Fruit fly (Drosophila melanogaster) whole organism, embryonic: ENCODE results near the gene nAChRalpha3.

Experiments
- ATbp ChIP-seq: fragments of 200-800 bp; sonication (Bioruptor generic); optimal IDR thresholded peaks from 2 replicates; lab custom pipeline; 2017; ENCODE audit warnings: missing biosample characterization, mild to moderate bottlenecking, missing genetic modification characterization, missing genetic modification reagents
- Atf6 ChIP-seq: fragments of 200-800 bp; sonication (Bioruptor generic); IDR thresholded peaks from 2 replicates; pipeline ENCODE4 v1.3.6; 2022; ENCODE audit warnings: missing biosample characterization, missing genetic modification characterization
- Bdp1 ChIP-seq: fragments of 200-800 bp; sonication (Bioruptor generic); optimal IDR thresholded peaks from 3 replicates; lab custom pipeline; 2016; ENCODE audit warnings: missing biosample characterization, missing genetic modification characterization
- CG10543 ChIP-seq: fragments of 200-800 bp; sonication (Bioruptor generic); optimal IDR thresholded peaks from 3 replicates; lab custom pipeline; 2017; ENCODE audit warnings: missing biosample characterization, mild to moderate bottlenecking, missing genetic modification characterization, moderate library complexity
- CG12299 ChIP-seq: fragments of 200-800 bp; sonication (Bioruptor generic); optimal IDR thresholded peaks from 2 replicates; lab custom pipeline; 2018; ENCODE audit warnings: missing biosample characterization, mild to moderate bottlenecking, missing genetic modification characterization
- CG14667 ChIP-seq: fragments of 200-800 bp; sonication (Bioruptor generic); IDR thresholded peaks from 2 replicates; pipeline ENCODE4 v1.3.6; 2022; ENCODE audit warnings: missing biosample characterization, missing genetic modification characterization
- CG15479 ChIP-seq: fragments of 200-800 bp; sonication (Bioruptor generic); optimal IDR thresholded peaks from 3 replicates; lab custom pipeline; 2019; ENCODE audit warnings: missing biosample characterization, mild to moderate bottlenecking, missing genetic modification characterization, moderate library complexity
- CG17359 ChIP-seq: fragments of 200-800 bp; sonication (Bioruptor generic); optimal IDR thresholded peaks from 3 replicates; lab custom pipeline; 2018; ENCODE audit warnings: missing biosample characterization, mild to moderate bottlenecking, missing genetic modification characterization, moderate library complexity
- CG17802 ChIP-seq: fragments of 200-800 bp; sonication (Bioruptor generic); optimal IDR thresholded peaks from 2 replicates; lab custom pipeline; 2018; ENCODE audit warnings: missing biosample characterization, mild to moderate bottlenecking, missing genetic modification characterization, moderate library complexity
- CG17829 ChIP-seq: fragments of 200-800 bp; optimal IDR thresholded peaks from 2 replicates; lab custom pipeline; 2019; ENCODE audit warnings: missing biosample characterization, mild to moderate bottlenecking, missing genetic modification characterization, moderate library complexity
- CG18476 ChIP-seq: fragments of 200-800 bp; sonication (Bioruptor generic); optimal IDR thresholded peaks from 2 replicates; lab custom pipeline; 2016; ENCODE audit warnings: missing biosample characterization, mild to moderate bottlenecking, missing genetic modification characterization
- CG30020 ChIP-seq: fragments of 200-800 bp; optimal IDR thresholded peaks from 2 replicates; lab custom pipeline; 2019; ENCODE audit warnings: missing biosample characterization, mild to moderate bottlenecking, missing genetic modification characterization, moderate library complexity
- CG3163 ChIP-seq: fragments of 200-800 bp; sonication (Bioruptor generic); optimal IDR thresholded peaks from 3 replicates; lab custom pipeline; 2016; ENCODE audit warnings: missing biosample characterization, missing genetic modification characterization
- CG5245 ChIP-seq: fragments of 200-800 bp; sonication (Bioruptor generic); optimal IDR thresholded peaks from 3 replicates; lab custom pipeline; 2016; ENCODE audit warnings: missing biosample characterization, missing genetic modification characterization
- CG5953 ChIP-seq: fragments of 200-800 bp; sonication (Bioruptor generic); IDR thresholded peaks from 2 replicates; pipeline ENCODE4 v1.3.6; 2022; ENCODE audit warnings: missing biosample characterization, missing genetic modification characterization
- CG7839 ChIP-seq: fragments of 200-800 bp; sonication (Bioruptor generic); optimal IDR thresholded peaks from 3 replicates; lab custom pipeline; 2018; ENCODE audit warnings: missing biosample characterization, mild to moderate bottlenecking, missing genetic modification characterization, moderate library complexity
- CG9437 ChIP-seq: fragments of 200-800 bp; sonication (Bioruptor generic); optimal IDR thresholded peaks from 2 replicates; lab custom pipeline; 2018; ENCODE audit warnings: missing biosample characterization, mild to moderate bottlenecking, missing genetic modification characterization
- CG9727 ChIP-seq: fragments of 200-800 bp; sonication (Bioruptor generic); optimal IDR thresholded peaks from 3 replicates; lab custom pipeline; 2017; ENCODE audit warnings: missing biosample characterization, mild to moderate bottlenecking, missing genetic modification characterization
- D19A ChIP-seq: fragments of 200-800 bp; optimal IDR thresholded peaks from 3 replicates; lab custom pipeline; 2019; ENCODE audit warnings: missing biosample characterization, mild to moderate bottlenecking, missing genetic modification characterization, moderate library complexity
- Deaf1 ChIP-seq: fragments of 200-800 bp; optimal IDR thresholded peaks from 3 replicates; lab custom pipeline; 2019; ENCODE audit warnings: missing biosample characterization, mild to moderate bottlenecking, missing genetic modification characterization, moderate library complexity
- HLH3B ChIP-seq: fragments of 200-800 bp; sonication (Bioruptor generic); IDR thresholded peaks from 2 replicates; pipeline ENCODE4 v1.3.6; 2022; ENCODE audit warnings: missing biosample characterization, missing genetic modification characterization
- HLHmδ ChIP-seq: fragments of 200-800 bp; sonication (Bioruptor generic); optimal IDR thresholded peaks from 2 replicates; lab custom pipeline; 2018; ENCODE audit warnings: missing biosample characterization, mild to moderate bottlenecking, missing genetic modification characterization, moderate library complexity
- Hey ChIP-seq: fragments of 200-800 bp; sonication (Bioruptor generic); optimal IDR thresholded peaks from 3 replicates; lab custom pipeline; 2018; ENCODE audit warnings: missing biosample characterization, mild to moderate bottlenecking, missing genetic modification characterization
- HmgZ ChIP-seq: fragments of 200-800 bp; sonication (Bioruptor generic); optimal IDR thresholded peaks from 2 replicates; lab custom pipeline; 2018; ENCODE audit warnings: missing biosample characterization, mild to moderate bottlenecking, missing genetic modification characterization
- Hr3 ChIP-seq: fragments of 200-800 bp; sonication (Bioruptor generic); optimal IDR thresholded peaks from 3 replicates; lab custom pipeline; 2016; ENCODE audit warnings: missing biosample characterization, missing genetic modification characterization
- Hsf ChIP-seq: fragments of 200-800 bp; sonication (Bioruptor generic); optimal IDR thresholded peaks from 3 replicates; lab custom pipeline; 2016; ENCODE audit warnings: missing biosample characterization, missing genetic modification characterization
- Mad ChIP-seq: fragments of 200-800 bp; sonication (Bioruptor generic); optimal IDR thresholded peaks from 2 replicates; lab custom pipeline; 2016; ENCODE audit warnings: missing biosample characterization, missing genetic modification characterization
- Mrtf ChIP-seq: fragments of 200-800 bp; sonication (Bioruptor generic); IDR thresholded peaks from 3 replicates; pipeline ENCODE4 v1.3.6; 2022; ENCODE audit warnings: missing biosample characterization, missing genetic modification characterization
- Neu2 ChIP-seq: fragments of 200-800 bp; sonication (Bioruptor generic); optimal IDR thresholded peaks from 3 replicates; lab custom pipeline; 2016; ENCODE audit warnings: missing biosample characterization, missing genetic modification characterization, borderline replicate concordance
- Opbp ChIP-seq: fragments of 200-800 bp; sonication (Bioruptor generic); IDR thresholded peaks from 3 replicates; pipeline ENCODE4 v1.3.6; 2022; ENCODE audit warnings: missing biosample characterization, missing genetic modification characterization; ENCODE audit not compliant: partially characterized antibody
- Sox100B ChIP-seq: fragments of 200-800 bp; sonication (Bioruptor generic); optimal IDR thresholded peaks from 3 replicates; lab custom pipeline; 2018; ENCODE audit warnings: missing biosample characterization, mild to moderate bottlenecking, missing genetic modification characterization
- Ssrp ChIP-seq: fragments of 200-800 bp; sonication (Bioruptor generic); optimal IDR thresholded peaks from 2 replicates; lab custom pipeline; 2018; ENCODE audit warnings: missing biosample characterization, mild to moderate bottlenecking, missing genetic modification characterization, moderate library complexity
- ab ChIP-seq: fragments of 200-800 bp; sonication (Bioruptor generic); optimal IDR thresholded peaks from 2 replicates; lab custom pipeline; 2016; ENCODE audit warnings: missing biosample characterization, missing genetic modification characterization
- ac ChIP-seq: fragments of 200-800 bp; sonication (Bioruptor generic); optimal IDR thresholded peaks from 3 replicates; lab custom pipeline; 2017; ENCODE audit warnings: missing biosample characterization, mild to moderate bottlenecking, missing genetic modification characterization
- ap ChIP-seq: fragments of 200-800 bp; sonication (Bioruptor generic); IDR thresholded peaks from 2 replicates; pipeline ENCODE4 v1.3.6; 2022; ENCODE audit warnings: missing biosample characterization, missing genetic modification characterization
- ash1 ChIP-seq: fragments of 200-800 bp; sonication (Bioruptor generic); optimal IDR thresholded peaks from 2 replicates; lab custom pipeline; 2018; ENCODE audit warnings: missing biosample characterization, mild to moderate bottlenecking, missing genetic modification characterization
- az2 ChIP-seq: fragments of 200-800 bp; sonication (Bioruptor generic); optimal IDR thresholded peaks from 3 replicates; lab custom pipeline; 2016; ENCODE audit warnings: missing biosample characterization, missing genetic modification characterization
- cas ChIP-seq: fragments of 200-800 bp; sonication (Bioruptor generic); IDR thresholded peaks from 2 replicates; pipeline ENCODE4 v1.3.6; 2022; ENCODE audit warnings: missing biosample characterization, missing genetic modification characterization
- cg ChIP-seq: fragments of 200-800 bp; sonication (Bioruptor generic); optimal IDR thresholded peaks from 3 replicates; lab custom pipeline; 2019; ENCODE audit warnings: missing biosample characterization, mild to moderate bottlenecking, missing genetic modification characterization, moderate library complexity
- ci ChIP-seq: fragments of 200-800 bp; sonication (Bioruptor generic); IDR thresholded peaks from 3 replicates; pipeline ENCODE4 v1.3.6; 2022; ENCODE audit warnings: missing biosample characterization, missing genetic modification characterization
- cwo ChIP-seq: fragments of 200-800 bp; sonication (Bioruptor generic); optimal IDR thresholded peaks from 3 replicates; lab custom pipeline; 2017; ENCODE audit warnings: missing biosample characterization, missing genetic modification characterization, mild to moderate bottlenecking, moderate library complexity, missing genetic modification reagents
- dati ChIP-seq: fragments of 200-800 bp; sonication (Bioruptor generic); IDR thresholded peaks from 2 replicates; pipeline ENCODE4 v1.3.6; 2022; ENCODE audit warnings: missing biosample characterization, missing genetic modification characterization
- dmrt99B ChIP-seq: fragments of 200-800 bp; sonication (Bioruptor generic); optimal IDR thresholded peaks from 2 replicates; lab custom pipeline; 2018; ENCODE audit warnings: missing biosample characterization, mild to moderate bottlenecking, missing genetic modification characterization, moderate library complexity
- gfzf ChIP-seq: fragments of 200-800 bp; sonication (Bioruptor generic); optimal IDR thresholded peaks from 2 replicates; lab custom pipeline; 2016; ENCODE audit warnings: missing biosample characterization, mild to moderate bottlenecking, missing genetic modification characterization, moderate library complexity
- h ChIP-seq: fragments of >200 bp; optimal IDR thresholded peaks from 2 replicates; lab custom pipeline; 2017
- hkb ChIP-seq, 2 experiments: fragments of 200-800 bp in 1 of 2; fragments of >200 bp in 1 of 2; sonication (Bioruptor generic) in 1 of 2; IDR thresholded peaks in 1 of 2; optimal IDR thresholded peaks in 1 of 2; 2 replicates each; pipeline versions ENCODE4 v1.3.6 to Lab custom; 2017 to 2022; ENCODE audit warnings: missing biosample characterization in 1 of 2, missing genetic modification characterization in 1 of 2
- nerfin-2 ChIP-seq: fragments of 200-800 bp; sonication (Bioruptor generic); IDR thresholded peaks from 2 replicates; pipeline ENCODE4 v1.3.6; 2022; ENCODE audit warnings: missing biosample characterization, missing genetic modification characterization; ENCODE audit not compliant: partially characterized antibody
- pros ChIP-seq: fragments of 200-800 bp; sonication (Bioruptor generic); optimal IDR thresholded peaks from 3 replicates; lab custom pipeline; 2019; ENCODE audit warnings: missing biosample characterization, mild to moderate bottlenecking, missing genetic modification characterization, moderate library complexity
- ranshi ChIP-seq: fragments of 200-800 bp; sonication (Bioruptor generic); IDR thresholded peaks from 2 replicates; pipeline ENCODE4 v1.3.6; 2022; ENCODE audit warnings: missing biosample characterization, missing genetic modification characterization
- trem ChIP-seq: fragments of 200-800 bp; optimal IDR thresholded peaks from 3 replicates; lab custom pipeline; 2019; ENCODE audit warnings: missing biosample characterization, mild to moderate bottlenecking, missing genetic modification characterization, moderate library complexity
- tx ChIP-seq: fragments of 200-800 bp; sonication (Bioruptor generic); optimal IDR thresholded peaks from 2 replicates; lab custom pipeline; 2016; ENCODE audit warnings: missing biosample characterization, missing genetic modification characterization

nAChRalpha3 gene

dm6 chrX:8259881-8260280 lies 107.1 kb downstream of the nAChRalpha3 start (continued):
- TF ChIP-seq CG18476 (no peak), tx (no peak), Mad (no peak), az2 (GFP tag; lab: Kevin White, UChicago) (peak; percentile 41), gfzf (GFP tag; lab: Kevin White, UChicago) (no peak), CG12299 (tag; lab: Kevin White, UChicago) (no peak), cwo (GFP tag; lab: Kevin White, UChicago) (no peak), trem (tag; lab: Kevin White, UChicago) (peak; percentile 20), Bdp1 (GFP tag; lab: Kevin White, UChicago) (no peak), Atf6 (no peak), dati (GFP tag; lab: Robert Waterston, UW) (no peak), Ssrp (peak; percentile 41), HLHmδ (GFP tag; lab: Kevin White, UChicago) (no peak), Sox100B (GFP tag; lab: Kevin White, UChicago) (no peak), HLH3B (GFP tag; lab: Robert Waterston, UW) (no peak), CG5953 (GFP tag; lab: Robert Waterston, UW) (no peak), cg (GFP tag; lab: Kevin White, UChicago) (no peak), CG17359 (tag; lab: Kevin White, UChicago) (peak; percentile 33), CG17829 (tag; lab: Kevin White, UChicago) (peak; percentile 12), Opbp (GFP tag; lab: Robert Waterston, UW) (no peak), pros (no peak), CG9437 (GFP tag; lab: Kevin White, UChicago) (no peak), ci (GFP tag; lab: Robert Waterston, UW) (0 out of 3 replicates have a peak, but pooled peaks have one; percentile 48), CG7839 (tag; lab: Kevin White, UChicago) (peak; percentile 39), Neu2 (GFP tag; lab: Kevin White, UChicago) (no peak), nerfin-2 (no peak), Hr3 (GFP tag; lab: Kevin White, UChicago) (peak; percentile 7), CG9727 (no peak), Hsf (GFP tag; lab: Kevin White, UChicago) (peak; percentile 12), ATbp (GFP tag; lab: Kevin White, UChicago) (peak; percentile 36), CG14667 (GFP tag; lab: Robert Waterston, UW) (no peak), CG5245 (GFP tag; lab: Kevin White, UChicago) (peak; percentile 10), cas (GFP tag; lab: Robert Waterston, UW) (no peak), Hey (tag; lab: Kevin White, UChicago) (no peak), h (lab: Kevin White, UChicago) (no peak), ranshi (GFP tag; lab: Robert Waterston, UW) (no peak), Deaf1 (no peak), Mrtf (no peak), dmrt99B (tag; lab: Kevin White, UChicago) (peak; percentile 47), hkb (optimal IDR thresholded peaks at IDR 0.05; lab: Kevin White, UChicago) (no peak), hkb (GFP tag; IDR thresholded peaks at IDR 0.05; lab: Robert Waterston, UW) (0 out of 2 replicates have a peak, but pooled peaks have one; percentile 23), D19A (tag; lab: Kevin White, UChicago) (no peak), ap (GFP tag; lab: Robert Waterston, UW) (peak; percentile 18; the same call in 1 of the 2 replicates), ab (no peak), CG10543 (GFP tag; lab: Kevin White, UChicago) (no peak), CG17802 (tag; lab: Kevin White, UChicago) (no peak), HmgZ (tag; lab: Kevin White, UChicago) (no peak), ash1 (GFP tag; lab: Kevin White, UChicago) (no peak), CG15479 (GFP tag; lab: Kevin White, UChicago) (no peak), CG30020 (tag; lab: Kevin White, UChicago) (no peak), ac (no peak), CG3163 (GFP tag; lab: Kevin White, UChicago) (no peak)
